Worm (Caenorhabditis elegans): Measurements from ENCODE around the gene nhr-17.

nhr-17 gene

ce11 chrX:12637978-12638377 lies 29.7 kb downstream of the nhr-17 start:
- TF ChIP-seq hmg-20 (GFP tag; IDR thresholded peaks at IDR 0.05) (no peak), him-1 (tag; optimal IDR thresholded peaks at IDR 0.05) (no peak)

ce11 chrX:12636242-12636641 lies 31.4 kb downstream of the nhr-17 start:
- TF ChIP-seq aptf-2 (GFP tag; conservative IDR thresholded peaks at IDR 0.05) (no peak), egrh-3 (GFP tag; IDR thresholded peaks at IDR 0.05) (peak; percentile 66; the same call in 1 of the 2 replicates), madf-8 (GFP tag; conservative IDR thresholded peaks at IDR 0.05) (no peak), ccch-3 (GFP tag; optimal IDR thresholded peaks at IDR 0.05) (no peak), bed-1 (GFP tag; IDR thresholded peaks at IDR 0.05) (0 out of 2 replicates have a peak, but pooled peaks have one; percentile 15), ceh-100 (GFP tag; IDR thresholded peaks at IDR 0.05) (no peak), B0035.1 (tag; optimal IDR thresholded peaks at IDR 0.05) (no peak), F22D6.2 (tag; optimal IDR thresholded peaks at IDR 0.05) (no peak), gei-17 (GFP tag; optimal IDR thresholded peaks at IDR 0.05) (no peak), ekl-4 (GFP tag; IDR thresholded peaks at IDR 0.05) (no peak), ets-4 (GFP tag; optimal IDR thresholded peaks at IDR 0.05) (no peak), snpc-1.3 (tag; optimal IDR thresholded peaks at IDR 0.05; ENCODE audit: insufficient read depth) (no peak), Y53F4B.3 (GFP tag; IDR thresholded peaks at IDR 0.05) (no peak), F55B11.4 (tag; optimal IDR thresholded peaks at IDR 0.05; ENCODE audit: borderline replicate concordance, insufficient read depth) (no peak), rcor-1 (GFP tag; IDR thresholded peaks at IDR 0.05) (no peak), egl-18 (GFP tag; IDR thresholded peaks at IDR 0.05) (0 out of 2 replicates have a peak, but pooled peaks have one; percentile 36), lin-40 (tag; optimal IDR thresholded peaks at IDR 0.05) (no peak), nfya-2 (GFP tag; IDR thresholded peaks at IDR 0.05) (no peak), zfh-2 (GFP tag; conservative IDR thresholded peaks at IDR 0.05) (peak; percentile 80), let-607 (tag; optimal IDR thresholded peaks at IDR 0.05) (no peak), madf-6 (GFP tag; IDR thresholded peaks at IDR 0.05) (no peak), mes-4 (tag; optimal IDR thresholded peaks at IDR 0.05) (no peak), F23B12.7 (tag; optimal IDR thresholded peaks at IDR 0.05; ENCODE audit: insufficient read depth) (no peak), F33H1.4 (GFP tag; IDR thresholded peaks at IDR 0.05) (no peak), him-1 (tag; optimal IDR thresholded peaks at IDR 0.05) (no peak), C17E4.6 (GFP tag; IDR thresholded peaks at IDR 0.05) (no peak), unc-130 (GFP tag; optimal IDR thresholded peaks at IDR 0.05) (no peak), akir-1 (GFP tag; optimal IDR thresholded peaks at IDR 0.05) (no peak), Y95B8A.8 (GFP tag; IDR thresholded peaks at IDR 0.05) (no peak), ceh-27 (GFP tag; optimal IDR thresholded peaks at IDR 0.05) (no peak), lsy-27 (tag; optimal IDR thresholded peaks at IDR 0.05; ENCODE audit: borderline replicate concordance, insufficient read depth) (no peak), dpff-1 (tag; optimal IDR thresholded peaks at IDR 0.05) (no peak), zim-3 (tag; optimal IDR thresholded peaks at IDR 0.05) (no peak), Y56A3A.18 (GFP tag; IDR thresholded peaks at IDR 0.05) (no peak)

- no peak for TF ChIP-seq T26A5.8 (tag; optimal IDR thresholded peaks at IDR 0.05)
- TF ChIP-seq F57C9.4 (tag; optimal IDR thresholded peaks at IDR 0.05): no peak
- peak; percentile 84 for TF ChIP-seq nhr-80 (tag; optimal IDR thresholded peaks at IDR 0.05)
- TF ChIP-seq mcd-1 (GFP tag; IDR thresholded peaks at IDR 0.05): peak; percentile 78
- no peak for TF ChIP-seq sdz-38 (tag; optimal IDR thresholded peaks at IDR 0.05)
- TF ChIP-seq cebp-1 (GFP tag; IDR thresholded peaks at IDR 0.05): no peak
- peak; percentile 43 for TF ChIP-seq cebp-1 (tag; optimal IDR thresholded peaks at IDR 0.05)
- peak; percentile 35 for TF ChIP-seq lin-40 (tag; optimal IDR thresholded peaks at IDR 0.05)
- TF ChIP-seq K11D2.4 (GFP tag; IDR thresholded peaks at IDR 0.05): no peak
- TF ChIP-seq hmg-1.2 (GFP tag; IDR thresholded peaks at IDR 0.05): peak; percentile 58; the same call in 1 of the 2 replicates
- TF ChIP-seq bed-1 (GFP tag; IDR thresholded peaks at IDR 0.05): no peak
- TF ChIP-seq akir-1 (GFP tag; optimal IDR thresholded peaks at IDR 0.05): no peak
- TF ChIP-seq atf-7 (tag; optimal IDR thresholded peaks at IDR 0.05): no peak
- no peak for TF ChIP-seq die-1 (tag; optimal IDR thresholded peaks at IDR 0.05)
- TF ChIP-seq ceh-100 (GFP tag; IDR thresholded peaks at IDR 0.05): no peak
- TF ChIP-seq B0035.1 (tag; optimal IDR thresholded peaks at IDR 0.05): no peak
- TF ChIP-seq lin-54 (GFP tag; optimal IDR thresholded peaks at IDR 0.05): peak; percentile 12
These were observed 32.6 kb downstream of the nhr-17 start for ce11 chrX:12635010-12635409.

Measured in whole organism, young adult.